Worm (Caenorhabditis elegans) whole organism, young adult: ENCODE data around the gene rips-1.

Source experiments
- B0019.2 ChIP-seq: fragments of 200-800 bp; sonication (Bioruptor generic); conservative IDR thresholded peaks from 2 replicates; pipeline ENCODE4 v1.3.6; 2022; ENCODE audit warnings: missing genetic modification reagents, missing genetic modification characterization, missing compliant biosample characterization
- B0035.1 ChIP-seq: sonication (generic microtip); optimal IDR thresholded peaks from 2 replicates; lab custom pipeline; 2016; ENCODE audit warnings: missing genetic modification characterization, mild to moderate bottlenecking, missing compliant biosample characterization, missing genotype, missing genetic modification reagents
- C17E4.6 ChIP-seq: fragments of 200-800 bp; sonication (Bioruptor generic); IDR thresholded peaks from 2 replicates; pipeline ENCODE4 v1.3.6; 2022; ENCODE audit warnings: missing genetic modification reagents, missing genetic modification characterization, missing compliant biosample characterization
- F37B4.10 ChIP-seq: fragments of 200-800 bp; sonication (Bioruptor generic); IDR thresholded peaks from 2 replicates; pipeline ENCODE4 v1.3.6; 2022; ENCODE audit warnings: missing genetic modification characterization, missing compliant biosample characterization
- F49E8.2 ChIP-seq: sonication (generic microtip); optimal IDR thresholded peaks from 3 replicates; lab custom pipeline; 2017; ENCODE audit warnings: missing genetic modification characterization, mild to moderate bottlenecking, missing compliant biosample characterization, antibody characterized with exemption, moderate library complexity; ENCODE audit not compliant: insufficient read depth
- F57A8.1 ChIP-seq: fragments of 200-800 bp; sonication (Bioruptor generic); optimal IDR thresholded peaks from 2 replicates; lab custom pipeline; 2018; ENCODE audit warnings: mild to moderate bottlenecking, missing genetic modification characterization, moderate library complexity, missing compliant biosample characterization
- F57C9.4 ChIP-seq: sonication (generic microtip); optimal IDR thresholded peaks from 2 replicates; lab custom pipeline; 2017; ENCODE audit warnings: mild to moderate bottlenecking, missing genetic modification characterization, missing compliant biosample characterization
- K12H6.12 ChIP-seq: fragments of 200-800 bp; sonication (Bioruptor generic); optimal IDR thresholded peaks from 2 replicates; lab custom pipeline; 2018; ENCODE audit warnings: mild to moderate bottlenecking, missing genetic modification characterization, missing compliant biosample characterization
- T07F8.4 ChIP-seq: sonication (generic microtip); optimal IDR thresholded peaks from 2 replicates; lab custom pipeline; 2016; ENCODE audit warnings: mild to moderate bottlenecking, missing genetic modification characterization, moderate library complexity, missing compliant biosample characterization
- Y67H2A.10 ChIP-seq: fragments of 200-800 bp; sonication (Bioruptor generic); conservative IDR thresholded peaks from 2 replicates; pipeline ENCODE4 v1.3.6; 2022; ENCODE audit warnings: missing genetic modification reagents, missing genetic modification characterization, missing compliant biosample characterization
- ama-1 ChIP-seq, 3 experiments: fragments of 150-350 bp in 1 of 3; sonication (generic microtip) in 2 of 3; optimal IDR thresholded peaks; 2 replicates each; lab custom pipeline; 2014 to 2018; ENCODE audit warnings: missing biosample characterization in 2 of 3, missing genetic modification characterization in 2 of 3, missing genetic modification reagents in 2 of 3
- atf-7 ChIP-seq: sonication (generic microtip); optimal IDR thresholded peaks from 2 replicates; lab custom pipeline; 2017; ENCODE audit warnings: mild to moderate bottlenecking, missing genetic modification characterization, missing compliant biosample characterization
- attf-3 ChIP-seq: fragments of 200-800 bp; sonication (Bioruptor generic); conservative IDR thresholded peaks from 2 replicates; pipeline ENCODE4 v1.3.6; 2022; ENCODE audit warnings: missing genetic modification reagents, missing genetic modification characterization, missing compliant biosample characterization
- attf-5 ChIP-seq: fragments of 200-800 bp; sonication (Bioruptor generic); optimal IDR thresholded peaks from 2 replicates; lab custom pipeline; 2018; ENCODE audit warnings: mild to moderate bottlenecking, missing genetic modification characterization, missing compliant biosample characterization
- attf-6 ChIP-seq: fragments of 200-800 bp; sonication (Bioruptor generic); IDR thresholded peaks from 2 replicates; pipeline ENCODE4 v1.3.6; 2022; ENCODE audit warnings: missing genetic modification reagents, missing genetic modification characterization, missing compliant biosample characterization
- cebp-2 ChIP-seq: fragments of 200-800 bp; sonication (Bioruptor generic); IDR thresholded peaks from 2 replicates; pipeline ENCODE4 v1.3.6; 2022; ENCODE audit warnings: missing genetic modification characterization, missing compliant biosample characterization
- dpff-1 ChIP-seq: sonication (generic microtip); optimal IDR thresholded peaks from 2 replicates; lab custom pipeline; 2017; ENCODE audit warnings: mild to moderate bottlenecking, missing genetic modification characterization, missing compliant biosample characterization
- dpl-1 ChIP-seq: fragments of 150-350 bp; optimal IDR thresholded peaks from 2 replicates; lab custom pipeline; 2014; ENCODE audit warnings: missing biosample characterization, missing genetic modification reagents, missing genetic modification characterization
- efl-1 ChIP-seq: fragments of 150-350 bp; optimal IDR thresholded peaks from 2 replicates; lab custom pipeline; 2014; ENCODE audit warnings: missing biosample characterization, missing genetic modification reagents, missing genetic modification characterization
- egl-18 ChIP-seq: fragments of 200-800 bp; sonication (Bioruptor generic); IDR thresholded peaks from 2 replicates; pipeline ENCODE4 v1.3.6; 2022; ENCODE audit warnings: missing genetic modification reagents, missing genetic modification characterization, missing compliant biosample characterization
- egl-44 ChIP-seq: fragments of 200-800 bp; sonication (Bioruptor generic); IDR thresholded peaks from 2 replicates; pipeline ENCODE4 v1.3.6; 2022; ENCODE audit warnings: missing genetic modification reagents, missing genetic modification characterization, missing compliant biosample characterization
- egrh-3 ChIP-seq: fragments of 200-800 bp; sonication (Bioruptor generic); IDR thresholded peaks from 2 replicates; pipeline ENCODE4 v1.3.6; 2022; ENCODE audit warnings: missing genetic modification reagents, missing genetic modification characterization, missing compliant biosample characterization
- fkh-3 ChIP-seq: sonication (generic microtip); optimal IDR thresholded peaks from 2 replicates; lab custom pipeline; 2016; ENCODE audit warnings: mild to moderate bottlenecking, missing genetic modification characterization, missing compliant biosample characterization
- hlh-26 ChIP-seq: fragments of 200-800 bp; sonication (Bioruptor generic); conservative IDR thresholded peaks from 2 replicates; pipeline ENCODE4 v1.3.6; 2022; ENCODE audit warnings: missing genetic modification reagents, missing genetic modification characterization, missing compliant biosample characterization
- hmg-1.2 ChIP-seq: fragments of 200-800 bp; sonication (Bioruptor generic); IDR thresholded peaks from 2 replicates; pipeline ENCODE4 v1.3.6; 2022; ENCODE audit warnings: missing genetic modification reagents, missing genetic modification characterization, missing compliant biosample characterization
- lag-1 ChIP-seq: fragments of 200-800 bp; sonication (Bioruptor generic); IDR thresholded peaks from 2 replicates; pipeline ENCODE4 v1.3.6; 2022; ENCODE audit warnings: missing genetic modification reagents, missing genetic modification characterization, missing compliant biosample characterization
- let-607 ChIP-seq, 2 experiments: fragments of 200-800 bp in 1 of 2; sonication (Bioruptor generic) in 1 of 2; sonication (generic microtip) in 1 of 2; optimal IDR thresholded peaks; 2 replicates each; lab custom pipeline; 2016 to 2018; ENCODE audit warnings: mild to moderate bottlenecking in 2 of 2, missing compliant biosample characterization in 2 of 2, missing genetic modification characterization in 2 of 2, moderate library complexity in 2 of 2, missing genotype in 1 of 2
- lin-26 ChIP-seq: fragments of 200-800 bp; sonication (Bioruptor generic); IDR thresholded peaks from 2 replicates; pipeline ENCODE4 v1.3.6; 2022; ENCODE audit warnings: missing genetic modification reagents, missing genetic modification characterization, missing compliant biosample characterization
- madf-6 ChIP-seq: fragments of 200-800 bp; sonication (Bioruptor generic); IDR thresholded peaks from 2 replicates; pipeline ENCODE4 v1.3.6; 2022; ENCODE audit warnings: missing genetic modification reagents, missing genetic modification characterization, missing compliant biosample characterization
- madf-8 ChIP-seq: fragments of 200-800 bp; sonication (Bioruptor generic); conservative IDR thresholded peaks from 2 replicates; pipeline ENCODE4 v1.3.6; 2022; ENCODE audit warnings: missing genetic modification reagents, missing genetic modification characterization, missing compliant biosample characterization
- mes-4 ChIP-seq: sonication (generic microtip); optimal IDR thresholded peaks from 2 replicates; lab custom pipeline; 2016; ENCODE audit warnings: missing genotype, missing genetic modification characterization, missing compliant biosample characterization
- nfyb-1 ChIP-seq: fragments of 200-800 bp; sonication (Bioruptor generic); IDR thresholded peaks from 2 replicates; pipeline ENCODE4 v1.3.6; 2022; ENCODE audit warnings: missing genetic modification reagents, missing genetic modification characterization, missing compliant biosample characterization
- nhr-179 ChIP-seq: sonication (generic microtip); optimal IDR thresholded peaks from 2 replicates; lab custom pipeline; 2016; ENCODE audit warnings: mild to moderate bottlenecking, missing genetic modification characterization, missing compliant biosample characterization
- nhr-80 ChIP-seq: sonication (generic microtip); optimal IDR thresholded peaks from 2 replicates; lab custom pipeline; 2016; ENCODE audit warnings: missing genetic modification characterization, missing compliant biosample characterization
- pha-4 ChIP-seq: fragments of 150-350 bp; sonication (generic microtip); optimal IDR thresholded peaks from 2 replicates; lab custom pipeline; 2014; ENCODE audit warnings: missing biosample characterization, missing genetic modification reagents, missing genetic modification characterization
- sea-2 ChIP-seq: fragments of 200-800 bp; sonication (Bioruptor generic); IDR thresholded peaks from 2 replicates; pipeline ENCODE4 v1.3.6; 2022; ENCODE audit warnings: missing genetic modification characterization, missing compliant biosample characterization
- snpc-1.1 ChIP-seq: sonication (generic microtip); optimal IDR thresholded peaks from 2 replicates; lab custom pipeline; 2017; ENCODE audit warnings: missing genetic modification characterization, mild to moderate bottlenecking, missing compliant biosample characterization, antibody characterized with exemption, moderate library complexity, missing genotype, missing genetic modification reagents; ENCODE audit not compliant: insufficient read depth
- snpc-3.4 ChIP-seq: sonication (generic microtip); optimal IDR thresholded peaks from 2 replicates; lab custom pipeline; 2017; ENCODE audit warnings: missing genetic modification characterization, mild to moderate bottlenecking, missing compliant biosample characterization, antibody characterized with exemption, moderate library complexity, missing genotype, missing genetic modification reagents
- somi-1 ChIP-seq: fragments of 200-800 bp; sonication (Bioruptor generic); optimal IDR thresholded peaks from 2 replicates; lab custom pipeline; 2018; ENCODE audit warnings: mild to moderate bottlenecking, missing genetic modification characterization, missing compliant biosample characterization
- sptf-2 ChIP-seq: fragments of 200-800 bp; sonication (Bioruptor generic); optimal IDR thresholded peaks from 2 replicates; lab custom pipeline; 2018; ENCODE audit warnings: mild to moderate bottlenecking, missing genetic modification characterization, missing compliant biosample characterization
- tbp1 ChIP-seq: fragments of 200-800 bp; sonication (Bioruptor generic); optimal IDR thresholded peaks from 2 replicates; lab custom pipeline; 2018; ENCODE audit warnings: mild to moderate bottlenecking, missing genetic modification characterization, missing compliant biosample characterization
- xnd-1 ChIP-seq: sonication (generic microtip); optimal IDR thresholded peaks from 2 replicates; lab custom pipeline; 2016; ENCODE audit warnings: missing genotype, missing genetic modification reagents, missing genetic modification characterization, missing compliant biosample characterization
- ztf-3 ChIP-seq: fragments of 200-800 bp; sonication (Bioruptor generic); optimal IDR thresholded peaks from 2 replicates; lab custom pipeline; 2018; ENCODE audit warnings: mild to moderate bottlenecking, missing genetic modification characterization, missing compliant biosample characterization
- ztf-6 ChIP-seq: fragments of 200-800 bp; sonication (Bioruptor generic); IDR thresholded peaks from 2 replicates; pipeline ENCODE4 v1.3.6; 2022; ENCODE audit warnings: missing genetic modification reagents, missing genetic modification characterization, missing compliant biosample characterization

rips-1 gene

ce11 chrV:3799737-3800136, 27.9 kb downstream of the rips-1 start:
- TF ChIP-seq egl-18 (GFP tag; lab: Robert Waterston, UW) (no peak), B0019.2 (GFP tag; lab: Robert Waterston, UW) (no peak), F49E8.2 (no peak), sptf-2 (no peak), cebp-2 (GFP tag; lab: Robert Waterston, UW) (no peak), F57C9.4 (tag; lab: Kevin White, UChicago) (no peak), madf-8 (GFP tag; lab: Robert Waterston, UW) (no peak), attf-3 (no peak), Y67H2A.10 (GFP tag; lab: Robert Waterston, UW) (no peak), ztf-6 (GFP tag; lab: Robert Waterston, UW) (no peak), snpc-1.1 (tag; lab: Kevin White, UChicago) (no peak), nhr-80 (tag; lab: Kevin White, UChicago) (no peak), dpl-1 (GFP tag; lab: Kevin White, UChicago) (no peak)

- no peak for TF ChIP-seq let-607 (tag; optimal IDR thresholded peaks at IDR 0.05; lab: Kevin White, UChicago)
- no peak for TF ChIP-seq dpff-1 (tag; lab: Kevin White, UChicago)
- no peak for TF ChIP-seq F37B4.10 (GFP tag; lab: Robert Waterston, UW)
- TF ChIP-seq B0035.1 = no peak
- no peak for TF ChIP-seq fkh-3 (tag; lab: Kevin White, UChicago)
- no peak for TF ChIP-seq nfyb-1 (GFP tag; lab: Robert Waterston, UW)
- no peak for TF ChIP-seq somi-1 (GFP tag; lab: Kevin White, UChicago)
- TF ChIP-seq xnd-1 (tag; lab: Kevin White, UChicago) = no peak
- no peak for TF ChIP-seq hmg-1.2 (GFP tag; lab: Robert Waterston, UW)
- TF ChIP-seq mes-4 = no peak
- TF ChIP-seq F57A8.1 (GFP tag; lab: Kevin White, UChicago) = no peak
- no peak for TF ChIP-seq madf-6
- TF ChIP-seq ztf-3 (GFP tag; lab: Kevin White, UChicago) = no peak
- TF ChIP-seq T07F8.4 = no peak
- no peak for TF ChIP-seq lag-1
- TF ChIP-seq egrh-3 (GFP tag; lab: Robert Waterston, UW) = no peak
- no peak for TF ChIP-seq efl-1 (GFP tag; lab: Kevin White, UChicago)
- TF ChIP-seq sea-2 (GFP tag; lab: Robert Waterston, UW) = no peak
- TF ChIP-seq ama-1 (optimal IDR thresholded peaks at IDR 0.05; lab: Kevin White, UChicago) = no peak
- no peak for TF ChIP-seq ama-1 (GFP tag; optimal IDR thresholded peaks at IDR 0.05; lab: Kevin White, UChicago)
- TF ChIP-seq hlh-26 (GFP tag; lab: Robert Waterston, UW) = no peak
Observed at ce11 chrV:3800378-3800777, 28.6 kb downstream of the rips-1 start, which contains the start of gene srt-30. Gene srt-30 (minus strand): TSS chrV:3800478.

- TF ChIP-seq snpc-3.4 (tag; lab: Kevin White, UChicago) = no peak
- TF ChIP-seq nhr-80 (tag; lab: Kevin White, UChicago) = no peak
- no peak for TF ChIP-seq egl-18 (GFP tag; lab: Robert Waterston, UW)
- TF ChIP-seq nhr-179 (tag; lab: Kevin White, UChicago) = no peak
- no peak for TF ChIP-seq K12H6.12 (tag; lab: Kevin White, UChicago)
- no peak for TF ChIP-seq lin-26
- TF ChIP-seq egl-44 (GFP tag; lab: Robert Waterston, UW) = no peak
- TF ChIP-seq ztf-6 (GFP tag; lab: Robert Waterston, UW) = no peak
- TF ChIP-seq pha-4 (tag; lab: Kevin White, UChicago) = no peak
- no peak for TF ChIP-seq attf-5 (GFP tag; lab: Kevin White, UChicago)
- no peak for TF ChIP-seq tbp1 (GFP tag; lab: Kevin White, UChicago)
- no peak for TF ChIP-seq attf-6 (GFP tag; lab: Robert Waterston, UW)
- TF ChIP-seq C17E4.6 (GFP tag; lab: Robert Waterston, UW) = no peak
- no peak for TF ChIP-seq atf-7 (tag; lab: Kevin White, UChicago)
Observed at ce11 chrV:3801787-3802417, 30.1 kb downstream of the rips-1 start.
